Fruit fly (Drosophila melanogaster): ENCODE results near the gene CG45690.
A peak's percentile ranks its signal among the peaks of the same experiment; 100 is the strongest.

Gene CG45690

DNA sequence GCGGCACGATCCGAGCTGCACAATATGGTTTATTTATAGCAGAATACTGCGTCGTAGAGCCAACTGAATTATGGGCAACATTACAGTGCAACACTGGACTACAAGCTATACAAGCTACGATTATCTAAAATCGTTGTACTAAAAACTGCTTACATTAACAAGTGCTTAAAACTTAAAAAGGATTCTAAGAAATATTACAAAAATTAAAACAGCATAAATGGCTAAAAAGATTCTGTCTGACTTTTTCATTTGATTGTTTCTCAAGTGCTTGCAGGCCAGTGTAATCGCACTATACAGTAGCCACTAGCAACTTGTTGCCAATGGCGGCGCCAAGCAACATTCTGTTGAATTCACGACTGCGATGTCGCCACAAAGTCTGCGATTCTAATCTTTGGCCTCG, 41.3 kb upstream of the CG45690 start (continued):
- TF ChIP-seq trem (tag; optimal IDR thresholded peaks at IDR 0.05) (peak; percentile 62), CG14014 (GFP tag; IDR thresholded peaks at IDR 0.05) (peak; percentile 46; the same call in 1 of the 2 replicates), Chrac-16 (GFP tag; optimal IDR thresholded peaks at IDR 0.05) (peak; percentile 60), Hr51 (GFP tag; optimal IDR thresholded peaks at IDR 0.05) (peak; percentile 23 to 79), B-H2 (GFP tag; optimal IDR thresholded peaks at IDR 0.05) (no peak), prd (optimal IDR thresholded peaks at IDR 0.05) (no peak), prd (GFP tag; IDR thresholded peaks at IDR 0.05) (peak; percentile 86), CG13424 (tag; optimal IDR thresholded peaks at IDR 0.05) (peak; percentile 68), Deaf1 (tag; optimal IDR thresholded peaks at IDR 0.05) (peak; percentile 41), p53 (GFP tag; optimal IDR thresholded peaks at IDR 0.05) (no peak), so (GFP tag; IDR thresholded peaks at IDR 0.05) (peak; percentile 86), CG30403 (GFP tag; optimal IDR thresholded peaks at IDR 0.05) (peak; percentile 73), az2 (GFP tag; optimal IDR thresholded peaks at IDR 0.05) (peak; percentile 77), en (GFP tag; optimal IDR thresholded peaks at IDR 0.05) (peak; percentile 40), lab (GFP tag; optimal IDR thresholded peaks at IDR 0.05) (peak; percentile 73), hth (optimal IDR thresholded peaks at IDR 0.05) (no peak), CG16779 (GFP tag; IDR thresholded peaks at IDR 0.05) (no peak), pzg (GFP tag; optimal IDR thresholded peaks at IDR 0.05) (no peak), z (GFP tag; IDR thresholded peaks at IDR 0.05) (peak; percentile 62; the same call in 2 of the 3 replicates), CG18619 (GFP tag; optimal IDR thresholded peaks at IDR 0.05) (peak; percentile 54), CG6254 (GFP tag; optimal IDR thresholded peaks at IDR 0.05) (peak; percentile 73), CG18011 (GFP tag; optimal IDR thresholded peaks at IDR 0.05) (no peak), CG6654 (GFP tag; optimal IDR thresholded peaks at IDR 0.05) (peak; percentile 4), nerfin-2 (GFP tag; IDR thresholded peaks at IDR 0.05; ENCODE audit: partially characterized antibody) (no peak), dm (GFP tag; optimal IDR thresholded peaks at IDR 0.05) (peak; percentile 22), Eip74EF (GFP tag; optimal IDR thresholded peaks at IDR 0.05) (peak in 1 of 2 experiments; percentile 63), Lim3 (GFP tag; IDR thresholded peaks at IDR 0.05) (no peak), twi (tag; optimal IDR thresholded peaks at IDR 0.05) (no peak), E2f1 (GFP tag; IDR thresholded peaks at IDR 0.05) (peak; percentile 82), CG7271 (tag; optimal IDR thresholded peaks at IDR 0.05) (no peak), CG6813 (GFP tag; optimal IDR thresholded peaks at IDR 0.05) (peak; percentile 63), CG3726 (GFP tag; IDR thresholded peaks at IDR 0.05) (peak; percentile 76; the same call in 2 of the 3 replicates), mirr (GFP tag; optimal IDR thresholded peaks at IDR 0.05) (no peak), CG6854 (GFP tag; optimal IDR thresholded peaks at IDR 0.05) (no peak), CG10321 (GFP tag; IDR thresholded peaks at IDR 0.05) (peak; percentile 12; the same call in 1 of the 2 replicates), CG17328 (GFP tag; IDR thresholded peaks at IDR 0.05) (peak; percentile 86), HmgD (GFP tag; optimal IDR thresholded peaks at IDR 0.05) (no peak), Dp (GFP tag; optimal IDR thresholded peaks at IDR 0.05) (no peak), CG15601 (tag; optimal IDR thresholded peaks at IDR 0.05) (peak; percentile 73), CG7928 (GFP tag; optimal IDR thresholded peaks at IDR 0.05) (no peak), Asciz (GFP tag; optimal IDR thresholded peaks at IDR 0.05) (peak; percentile 68), Optix (GFP tag; IDR thresholded peaks at IDR 0.05) (peak; percentile 71; the same call in 2 of the 3 replicates), CG34376 (GFP tag; optimal IDR thresholded peaks at IDR 0.05) (no peak), HLH4C (GFP tag; IDR thresholded peaks at IDR 0.05; ENCODE audit: partially characterized antibody) (no peak), E2f2 (GFP tag; IDR thresholded peaks at IDR 0.05) (peak; percentile 67; the same call in 1 of the 2 replicates), tup (GFP tag; optimal IDR thresholded peaks at IDR 0.05) (peak; percentile 15), lov (optimal IDR thresholded peaks at IDR 0.05) (no peak), lov (GFP tag; IDR thresholded peaks at IDR 0.05) (peak; percentile 71; the same call in 2 of the 3 replicates), CG10565 (GFP tag; optimal IDR thresholded peaks at IDR 0.05) (peak; percentile 3), dmrt99B (tag; optimal IDR thresholded peaks at IDR 0.05) (peak; percentile 82)

Measured in whole organism, embryonic.